Worm (Caenorhabditis elegans) whole organism, mixed stage, embryonic: ENCODE measurements around the gene ttr-17.

Experiments used
- elt-1 ChIP-seq: sonication (generic microtip); optimal IDR thresholded peaks from 2 replicates; lab custom pipeline; 2017; ENCODE audit warnings: missing genetic modification characterization, mild to moderate bottlenecking, missing compliant biosample characterization, antibody characterized with exemption, moderate library complexity, borderline replicate concordance; ENCODE audit not compliant: insufficient read depth
- lin-32 ChIP-seq: fragments of 200-800 bp; sonication (Bioruptor generic); optimal IDR thresholded peaks from 2 replicates; lab custom pipeline; 2018; ENCODE audit warnings: mild to moderate bottlenecking, missing genetic modification characterization, missing compliant biosample characterization
- lsy-2 ChIP-seq: fragments of 150-350 bp; optimal IDR thresholded peaks from 2 replicates; lab custom pipeline; 2014; ENCODE audit warnings: missing biosample characterization, missing genetic modification characterization
- nhr-76 ChIP-seq: sonication (generic microtip); optimal IDR thresholded peaks from 2 replicates; lab custom pipeline; 2017; ENCODE audit warnings: missing biosample characterization, missing genetic modification characterization
- unc-62 ChIP-seq: fragments of 150-350 bp; optimal IDR thresholded peaks from 2 replicates; lab custom pipeline; 2014; ENCODE audit warnings: missing biosample characterization, missing genetic modification reagents, missing genetic modification characterization
- ztf-11 ChIP-seq: fragments of 150-350 bp; optimal IDR thresholded peaks from 2 replicates; lab custom pipeline; 2014; ENCODE audit warnings: missing biosample characterization, missing genetic modification characterization

DNA sequence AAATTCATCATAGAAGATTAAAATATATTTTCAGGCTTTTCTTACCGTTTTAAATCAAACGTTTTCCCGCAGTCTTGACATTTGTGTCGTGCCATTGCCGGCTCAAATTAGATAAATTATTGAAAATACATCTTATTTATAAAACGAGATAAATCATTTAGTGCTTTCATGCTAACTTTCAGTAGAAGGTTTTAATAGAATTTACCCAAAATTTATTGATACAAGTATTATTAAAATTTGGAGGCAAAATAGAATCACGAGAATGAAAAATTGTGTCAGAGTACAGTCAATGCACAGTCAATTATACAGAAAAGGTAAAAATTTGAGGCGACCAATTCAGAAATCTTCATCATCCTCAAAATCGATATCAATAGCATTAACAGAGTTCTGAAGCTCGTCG, 11.7 kb upstream of the ttr-17 start, which contains the start of gene Y5F2A.4:
- TF ChIP-seq unc-62 (GFP tag; lab: Kevin White, UChicago): no peak
- TF ChIP-seq ztf-11: no peak
- TF ChIP-seq lsy-2 (tag; lab: Kevin White, UChicago): no peak
- TF ChIP-seq lin-32 (GFP tag; lab: Kevin White, UChicago): no peak
- no peak for TF ChIP-seq elt-1 (tag; lab: Kevin White, UChicago)
- TF ChIP-seq nhr-76 (tag; lab: Kevin White, UChicago): no peak
